Worm (Caenorhabditis elegans) whole organism, L2 larva: ENCODE measurements around the gene F59A7.11.

Source experiments
- C34F6.9 ChIP-seq: fragments of 150-350 bp; optimal IDR thresholded peaks from 2 replicates; lab custom pipeline; 2014; ENCODE audit warnings: missing biosample characterization, missing genetic modification characterization
- F13H6.1 ChIP-seq: sonication (generic microtip); optimal IDR thresholded peaks from 2 replicates; lab custom pipeline; 2016; ENCODE audit warnings: missing genetic modification characterization, missing compliant biosample characterization
- R02D3.7 ChIP-seq: fragments of 150-350 bp; optimal IDR thresholded peaks from 2 replicates; lab custom pipeline; 2014; ENCODE audit warnings: missing biosample characterization, missing genetic modification characterization
- Y55F3AM.14 ChIP-seq: fragments of 200-800 bp; sonication (Bioruptor generic); optimal IDR thresholded peaks from 2 replicates; lab custom pipeline; 2018; ENCODE audit warnings: mild to moderate bottlenecking, missing genetic modification characterization, missing compliant biosample characterization
- ZK546.5 ChIP-seq: sonication (generic microtip); optimal IDR thresholded peaks from 2 replicates; lab custom pipeline; 2017; ENCODE audit warnings: missing biosample characterization, missing genetic modification characterization
- alr-1 ChIP-seq: fragments of 150-350 bp; optimal IDR thresholded peaks from 2 replicates; lab custom pipeline; 2014; ENCODE audit warnings: missing biosample characterization, missing genetic modification characterization
- ama-1 ChIP-seq: fragments of 150-350 bp; optimal IDR thresholded peaks from 2 replicates; lab custom pipeline; 2018; ENCODE audit warnings: inconsistent platforms
- ceh-82 ChIP-seq: fragments of 150-350 bp; optimal IDR thresholded peaks from 2 replicates; lab custom pipeline; 2014; ENCODE audit warnings: missing biosample characterization, missing genetic modification characterization
- crh-2 ChIP-seq: sonication (generic microtip); optimal IDR thresholded peaks from 2 replicates; lab custom pipeline; 2017; ENCODE audit warnings: missing biosample characterization, missing genetic modification characterization
- dmd-4 ChIP-seq: sonication (generic microtip); optimal IDR thresholded peaks from 2 replicates; lab custom pipeline; 2017; ENCODE audit warnings: missing biosample characterization, missing genetic modification characterization
- elt-1 ChIP-seq: fragments of 150-350 bp; optimal IDR thresholded peaks from 2 replicates; lab custom pipeline; 2014; ENCODE audit warnings: missing biosample characterization, missing genetic modification characterization
- elt-3 ChIP-seq: sonication (generic microtip); optimal IDR thresholded peaks from 2 replicates; lab custom pipeline; 2017; ENCODE audit warnings: missing biosample characterization, missing genetic modification characterization
- fos-1 ChIP-seq: fragments of 150-350 bp; optimal IDR thresholded peaks from 2 replicates; lab custom pipeline; 2014; ENCODE audit warnings: missing biosample characterization, missing genetic modification characterization
- lin-11 ChIP-seq: fragments of 150-350 bp; sonication (generic microtip); optimal IDR thresholded peaks from 2 replicates; lab custom pipeline; 2014; ENCODE audit warnings: missing biosample characterization, missing genetic modification characterization, inconsistent platforms, mixed read lengths
- lsy-2 ChIP-seq, 2 experiments: fragments of 150-350 bp in 1 of 2; sonication (generic microtip) in 1 of 2; optimal IDR thresholded peaks; 2 replicates each; lab custom pipeline; 2014 to 2017; ENCODE audit warnings: missing biosample characterization in 2 of 2, missing genetic modification characterization in 2 of 2
- mab-5 ChIP-seq: fragments of 150-350 bp; optimal IDR thresholded peaks from 2 replicates; lab custom pipeline; 2014; ENCODE audit warnings: missing biosample characterization, missing genetic modification characterization
- mbf-1 ChIP-seq: sonication (generic microtip); optimal IDR thresholded peaks from 2 replicates; lab custom pipeline; 2017; ENCODE audit warnings: missing biosample characterization, missing genetic modification characterization
- nhr-11 ChIP-seq: fragments of 150-350 bp; optimal IDR thresholded peaks from 2 replicates; lab custom pipeline; 2014; ENCODE audit warnings: missing biosample characterization, missing genetic modification characterization
- nhr-12 ChIP-seq: fragments of 150-350 bp; optimal IDR thresholded peaks from 2 replicates; lab custom pipeline; 2014; ENCODE audit warnings: missing biosample characterization, missing genetic modification characterization
- nhr-129 ChIP-seq: fragments of 150-350 bp; optimal IDR thresholded peaks from 2 replicates; lab custom pipeline; 2014; ENCODE audit warnings: missing biosample characterization, missing genetic modification characterization
- nhr-23 ChIP-seq: fragments of 150-350 bp; optimal IDR thresholded peaks from 2 replicates; lab custom pipeline; 2014; ENCODE audit warnings: missing biosample characterization, missing genetic modification reagents, missing genetic modification characterization
- nhr-237 ChIP-seq: fragments of 150-350 bp; optimal IDR thresholded peaks from 2 replicates; lab custom pipeline; 2014; ENCODE audit warnings: missing biosample characterization, missing genetic modification characterization
- nhr-25 ChIP-seq: fragments of 150-350 bp; sonication (generic microtip); optimal IDR thresholded peaks from 3 replicates; lab custom pipeline; 2014; ENCODE audit warnings: missing biosample characterization, missing genetic modification characterization
- nhr-6 ChIP-seq: fragments of 150-350 bp; optimal IDR thresholded peaks from 2 replicates; lab custom pipeline; 2014; ENCODE audit warnings: missing biosample characterization, missing genetic modification characterization
- peb-1 ChIP-seq: fragments of 150-350 bp; optimal IDR thresholded peaks from 2 replicates; lab custom pipeline; 2014; ENCODE audit warnings: missing biosample characterization, missing genetic modification characterization
- sem-4 ChIP-seq: fragments of 150-350 bp; optimal IDR thresholded peaks from 2 replicates; lab custom pipeline; 2014; ENCODE audit warnings: missing biosample characterization, missing genetic modification reagents, missing genetic modification characterization
- skn-1 ChIP-seq: sonication (generic microtip); optimal IDR thresholded peaks from 2 replicates; lab custom pipeline; 2017; ENCODE audit warnings: missing biosample characterization, missing genetic modification characterization
- sma-9 ChIP-seq, 2 experiments: fragments of 150-350 bp in 1 of 2; sonication (generic microtip) in 1 of 2; optimal IDR thresholded peaks; 2 replicates each; lab custom pipeline; 2014 to 2016; ENCODE audit warnings: missing genetic modification characterization in 2 of 2, mild to moderate bottlenecking in 1 of 2, missing biosample characterization in 1 of 2, missing compliant biosample characterization in 1 of 2, missing genetic modification reagents in 1 of 2, moderate library complexity in 1 of 2
- snpc-4 ChIP-seq: fragments of 150-350 bp; optimal IDR thresholded peaks from 2 replicates; lab custom pipeline; 2014; ENCODE audit warnings: missing biosample characterization, missing genetic modification characterization
- unc-39 ChIP-seq: fragments of 150-350 bp; optimal IDR thresholded peaks from 2 replicates; lab custom pipeline; 2014; ENCODE audit warnings: missing biosample characterization, missing genetic modification characterization
- unc-62 ChIP-seq: fragments of 150-350 bp; optimal IDR thresholded peaks from 2 replicates; lab custom pipeline; 2014; ENCODE audit warnings: missing biosample characterization, missing genetic modification reagents, missing genetic modification characterization
- zag-1 ChIP-seq: fragments of 150-350 bp; optimal IDR thresholded peaks from 2 replicates; lab custom pipeline; 2014; ENCODE audit warnings: missing biosample characterization, missing genetic modification characterization
- ztf-11 ChIP-seq: sonication (generic microtip); optimal IDR thresholded peaks from 2 replicates; lab custom pipeline; 2017; ENCODE audit warnings: missing biosample characterization, missing genetic modification characterization
- ztf-4 ChIP-seq: fragments of 150-350 bp; optimal IDR thresholded peaks from 2 replicates; lab custom pipeline; 2014; ENCODE audit warnings: missing biosample characterization, missing genetic modification characterization

Gene F59A7.11

ce11 chrV:2051507-2051906, 37.8 kb upstream of the F59A7.11 start, which contains the start of gene Y40B10A.11:
Gene Y40B10A.11, minus strand, starts transcription at chrV:2051607.
- TF ChIP-seq peb-1 (tag; lab: Kevin White, UChicago) (no peak), ZK546.5 (tag; lab: Kevin White, UChicago) (no peak), elt-1 (tag; lab: Kevin White, UChicago) (no peak)
- TF ChIP-seq, all 48 proteins: peak for 0

ce11 chrV:2050790-2051189, 37.1 kb upstream of the F59A7.11 start:
- no peak for TF ChIP-seq F13H6.1
- TF ChIP-seq dmd-4 (tag; lab: Kevin White, UChicago): no peak
- no peak for TF ChIP-seq nhr-6 (tag; lab: Kevin White, UChicago)

DNA sequence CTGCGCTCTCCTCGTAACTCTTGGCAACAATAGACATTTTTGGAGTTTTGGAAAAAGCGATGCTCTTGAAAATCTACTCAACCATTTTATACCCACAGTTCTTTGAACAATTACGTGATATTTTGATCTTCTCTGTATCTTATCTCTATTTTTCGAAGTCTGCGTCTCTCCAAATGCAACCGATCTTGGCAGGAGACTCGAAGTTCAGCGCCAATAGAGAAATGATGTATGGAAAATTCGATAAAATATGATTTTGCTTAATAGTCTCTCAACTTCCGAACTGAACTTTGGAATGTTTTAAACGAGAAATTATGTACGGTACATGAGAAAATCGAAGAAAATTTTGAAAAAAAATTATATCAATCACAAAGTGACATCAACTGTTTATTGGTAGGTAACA, 36.4 kb upstream of the F59A7.11 start, which contains the start of gene comt-4:
comt-4 (minus strand) TSS at position 50 of the 400 bp plus-strand sequence.
- peak; percentile 4 for TF ChIP-seq fos-1
- TF ChIP-seq ceh-82 (tag; lab: Kevin White, UChicago): no peak
- no peak for TF ChIP-seq lsy-2 (tag; optimal IDR thresholded peaks at IDR 0.05; lab: Kevin White, UChicago)
- peak; percentile 71 for TF ChIP-seq sma-9 (GFP tag; optimal IDR thresholded peaks at IDR 0.05; lab: Kevin White, UChicago)
- TF ChIP-seq sma-9 (tag; optimal IDR thresholded peaks at IDR 0.05; lab: Kevin White, UChicago): no peak
- TF ChIP-seq F13H6.1: no peak
- no peak for TF ChIP-seq mab-5 (tag; lab: Kevin White, UChicago)
- no peak for TF ChIP-seq alr-1
- no peak for TF ChIP-seq ztf-4
- TF ChIP-seq C34F6.9 (tag; lab: Kevin White, UChicago): no peak
- TF ChIP-seq, all 48 proteins: peak for 2

DNA sequence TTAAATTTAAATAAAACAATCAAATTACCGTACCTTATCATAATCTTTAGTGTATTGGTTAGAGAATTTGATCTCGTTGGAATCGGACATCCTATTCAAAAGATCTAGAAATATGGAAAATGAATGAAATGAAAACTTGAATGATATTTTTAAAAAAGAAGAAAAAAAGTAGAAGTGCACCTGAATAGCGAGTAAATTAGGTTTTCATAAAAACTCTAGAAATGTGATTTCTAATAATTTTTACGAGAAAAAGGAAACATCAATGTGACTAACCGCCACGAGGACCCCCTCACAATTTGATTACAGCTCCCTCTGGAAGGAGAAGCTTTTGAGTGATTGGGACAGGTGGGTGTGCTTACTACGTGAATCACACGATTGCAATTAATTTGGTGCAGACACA, 32.2 kb upstream of the F59A7.11 start, which contains the start of gene Y40B10A.5:
Y40B10A.5 (minus strand) TSS at position 101 of the 400 bp plus-strand sequence.
- no peak for TF ChIP-seq lin-11 (tag; lab: Kevin White, UChicago)
- no peak for TF ChIP-seq alr-1
- TF ChIP-seq snpc-4 (tag; lab: Kevin White, UChicago): no peak
- no peak for TF ChIP-seq nhr-11 (tag; lab: Kevin White, UChicago)
- TF ChIP-seq R02D3.7: no peak
- no peak for TF ChIP-seq crh-2
- TF ChIP-seq ama-1 (lab: Kevin White, UChicago): no peak
- no peak for TF ChIP-seq C34F6.9 (tag; lab: Kevin White, UChicago)
- TF ChIP-seq elt-1 (tag; lab: Kevin White, UChicago): no peak
- TF ChIP-seq lsy-2 (tag; optimal IDR thresholded peaks at IDR 0.05; lab: Kevin White, UChicago): no peak
- TF ChIP-seq nhr-129 (tag; lab: Kevin White, UChicago): no peak
- no peak for TF ChIP-seq nhr-12 (tag; lab: Kevin White, UChicago)
- TF ChIP-seq, all 48 proteins: peak for 0

- TF ChIP-seq unc-39 (tag; lab: Kevin White, UChicago) (no peak), snpc-4 (tag; lab: Kevin White, UChicago) (no peak), lin-11 (tag; lab: Kevin White, UChicago) (no peak), elt-3 (tag; lab: Kevin White, UChicago) (no peak), nhr-23 (tag; lab: Kevin White, UChicago) (no peak), nhr-129 (tag; lab: Kevin White, UChicago) (no peak), ZK546.5 (tag; lab: Kevin White, UChicago) (no peak), skn-1 (no peak), zag-1 (tag; lab: Kevin White, UChicago) (no peak), ztf-4 (no peak), nhr-25 (tag; lab: Kevin White, UChicago) (no peak), fos-1 (no peak), nhr-12 (tag; lab: Kevin White, UChicago) (no peak), sem-4 (tag; lab: Kevin White, UChicago) (no peak), unc-62 (GFP tag; lab: Kevin White, UChicago) (no peak), nhr-11 (tag; lab: Kevin White, UChicago) (no peak), Y55F3AM.14 (GFP tag; lab: Kevin White, UChicago) (no peak), C34F6.9 (tag; lab: Kevin White, UChicago) (no peak)
Observed at ce11 chrV:2035545-2035944, 21.8 kb upstream of the F59A7.11 start, which contains the start of gene srab-23. Gene srab-23, minus strand, starts transcription at chrV:2035645.

DNA sequence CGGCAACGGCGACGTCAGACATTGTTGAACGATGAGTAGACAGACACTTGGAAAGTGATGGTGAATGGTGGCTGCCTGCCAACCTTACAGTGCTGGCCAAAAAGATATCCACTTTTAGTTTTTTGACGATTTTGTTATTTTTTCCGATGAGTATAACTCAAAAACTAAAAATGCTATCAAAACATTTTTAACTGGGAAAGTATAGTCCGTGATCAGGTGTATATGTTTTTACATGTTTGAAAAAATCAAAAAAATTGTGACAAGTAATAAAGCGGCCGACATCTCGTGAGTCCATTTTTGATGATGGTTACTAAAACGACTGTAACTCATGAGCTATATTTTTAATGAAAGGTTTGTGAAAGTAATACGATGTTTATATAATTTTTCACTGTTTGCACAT, 17.7 kb upstream of the F59A7.11 start, which contains the start of gene hil-6:
hil-6 (minus strand) TSS at position 101 of the 400 bp plus-strand sequence.
- TF ChIP-seq unc-39 (tag; lab: Kevin White, UChicago) (no peak), nhr-237 (tag; lab: Kevin White, UChicago) (no peak), crh-2 (no peak), elt-3 (tag; lab: Kevin White, UChicago) (no peak), mab-5 (tag; lab: Kevin White, UChicago) (no peak), zag-1 (tag; lab: Kevin White, UChicago) (no peak), snpc-4 (tag; lab: Kevin White, UChicago) (no peak), mbf-1 (tag; lab: Kevin White, UChicago) (no peak), ztf-11 (tag; lab: Kevin White, UChicago) (no peak), peb-1 (tag; lab: Kevin White, UChicago) (no peak)
